Fruit fly (Drosophila melanogaster): ENCODE data around the gene Ugt36E1.
A peak's percentile ranks its signal among the peaks of the same experiment; 100 is the strongest.

Ugt36E1 gene

DNA sequence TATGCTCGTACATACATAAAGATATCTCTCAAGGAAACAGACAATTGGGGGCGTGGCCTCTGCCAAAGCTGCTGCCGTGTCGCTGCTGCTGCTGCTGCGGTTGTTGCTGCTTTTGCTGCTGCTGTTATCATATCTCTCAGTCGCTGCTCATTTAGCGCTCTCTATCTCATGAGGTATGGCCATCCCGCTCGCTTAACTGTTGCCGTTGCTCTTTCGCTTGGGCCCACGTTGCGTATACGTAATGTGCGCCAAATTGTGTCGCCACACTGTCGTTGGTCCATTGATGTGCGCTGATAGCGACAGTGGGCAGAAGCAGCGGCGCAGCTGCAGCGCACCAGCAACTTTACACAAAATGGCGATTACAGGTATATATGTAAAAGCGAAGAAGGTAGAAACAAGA is 30.1 kb upstream of the Ugt36E1 start (continued):
- no peak for TF ChIP-seq CG7928 (GFP tag; optimal IDR thresholded peaks at IDR 0.05)
- no peak for TF ChIP-seq CG2129 (GFP tag; IDR thresholded peaks at IDR 0.05; ENCODE audit: partially characterized antibody)
- TF ChIP-seq crp (GFP tag; optimal IDR thresholded peaks at IDR 0.05): no peak
- TF ChIP-seq CG4617 (GFP tag; optimal IDR thresholded peaks at IDR 0.05; ENCODE audit: borderline replicate concordance): no peak
- TF ChIP-seq abd-A (tag; optimal IDR thresholded peaks at IDR 0.05): no peak
- no peak for TF ChIP-seq eve (GFP tag; optimal IDR thresholded peaks at IDR 0.05)
- TF ChIP-seq CG2712 (tag; optimal IDR thresholded peaks at IDR 0.05): no peak
- no peak for TF ChIP-seq pita (GFP tag; optimal IDR thresholded peaks at IDR 0.05)
- no peak for TF ChIP-seq PHDP (tag; optimal IDR thresholded peaks at IDR 0.05)
- TF ChIP-seq fd64A (GFP tag; optimal IDR thresholded peaks at IDR 0.05): no peak
- TF ChIP-seq CG7745 (tag; optimal IDR thresholded peaks at IDR 0.05): no peak
- no peak for TF ChIP-seq slp2 (GFP tag; optimal IDR thresholded peaks at IDR 0.05)
- no peak for TF ChIP-seq CG1024 (GFP tag; IDR thresholded peaks at IDR 0.05)
- TF ChIP-seq Adf1 (GFP tag; IDR thresholded peaks at IDR 0.05): peak; percentile 91
- TF ChIP-seq pnt (GFP tag; optimal IDR thresholded peaks at IDR 0.05): no peak
- no peak for TF ChIP-seq kni (GFP tag; optimal IDR thresholded peaks at IDR 0.05)

DNA sequence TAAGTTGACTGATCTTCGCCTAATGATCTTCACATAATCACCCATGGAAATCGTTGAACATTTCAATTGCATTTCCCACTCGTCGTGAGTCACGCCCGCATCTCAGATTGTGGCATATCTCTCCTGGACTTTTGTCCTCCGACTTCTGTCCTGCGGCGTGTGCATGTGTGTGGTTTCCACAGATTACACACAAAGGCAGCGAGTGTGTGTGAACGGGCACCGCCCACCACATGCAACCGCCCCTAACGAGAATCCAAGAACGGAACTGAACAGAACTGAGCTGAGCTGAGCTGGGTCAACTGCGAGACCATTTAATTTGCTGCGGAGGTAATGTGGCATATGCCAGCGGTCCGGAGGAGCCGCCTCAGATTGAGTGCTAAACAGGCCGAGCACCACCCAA is 24.9 kb upstream of the Ugt36E1 start:
- no peak for TF ChIP-seq gce (GFP tag; IDR thresholded peaks at IDR 0.05)
- TF ChIP-seq jumu (GFP tag; optimal IDR thresholded peaks at IDR 0.05): no peak
- TF ChIP-seq Ssrp (tag; optimal IDR thresholded peaks at IDR 0.05): no peak
- no peak for TF ChIP-seq Pdp1 (GFP tag; optimal IDR thresholded peaks at IDR 0.05)
- no peak for TF ChIP-seq sd (tag; optimal IDR thresholded peaks at IDR 0.05)
- peak; percentile 12 for TF ChIP-seq cg (GFP tag; optimal IDR thresholded peaks at IDR 0.05)
- TF ChIP-seq CG10209 (GFP tag; optimal IDR thresholded peaks at IDR 0.05): no peak
- TF ChIP-seq CG17802 (tag; optimal IDR thresholded peaks at IDR 0.05): peak; percentile 66
- TF ChIP-seq lov (optimal IDR thresholded peaks at IDR 0.05): no peak
- 0 out of 3 replicates have a peak, but pooled peaks have one; percentile 29 for TF ChIP-seq lov (GFP tag; IDR thresholded peaks at IDR 0.05)
- peak; percentile 54 for TF ChIP-seq D (optimal IDR thresholded peaks at IDR 0.05)
- no peak for TF ChIP-seq D (GFP tag; optimal IDR thresholded peaks at IDR 0.05)
- TF ChIP-seq twi (tag; optimal IDR thresholded peaks at IDR 0.05): peak; percentile 90
- TF ChIP-seq BEAF-32 (GFP tag; optimal IDR thresholded peaks at IDR 0.05): peak; percentile 36
- TF ChIP-seq CG33557 (GFP tag; optimal IDR thresholded peaks at IDR 0.05): no peak
- peak; percentile 24 for TF ChIP-seq zen (tag; optimal IDR thresholded peaks at IDR 0.05)
- peak; percentile 15 for TF ChIP-seq gcm (GFP tag; optimal IDR thresholded peaks at IDR 0.05)
- TF ChIP-seq bowl (GFP tag; IDR thresholded peaks at IDR 0.05): no peak

dm6 chr2L:18805247-18805636 is 21.3 kb upstream of the Ugt36E1 start, which contains the start of gene CG43814:
Gene CG43814, minus strand, starts transcription at chr2L:18805347.
- TF ChIP-seq MESR4 (GFP tag; optimal IDR thresholded peaks at IDR 0.05) (no peak), br (optimal IDR thresholded peaks at IDR 0.05) (no peak), seq (GFP tag; IDR thresholded peaks at IDR 0.05) (no peak), jumu (GFP tag; optimal IDR thresholded peaks at IDR 0.05) (no peak), Dp (GFP tag; optimal IDR thresholded peaks at IDR 0.05) (no peak), Dad (GFP tag; optimal IDR thresholded peaks at IDR 0.05) (no peak), CG9876 (GFP tag; optimal IDR thresholded peaks at IDR 0.05) (no peak), klu (GFP tag; IDR thresholded peaks at IDR 0.05) (no peak), CG31388 (GFP tag; optimal IDR thresholded peaks at IDR 0.05) (no peak), CG17802 (tag; optimal IDR thresholded peaks at IDR 0.05) (no peak), CG12104 (GFP tag; optimal IDR thresholded peaks at IDR 0.05) (no peak), dysf (GFP tag; IDR thresholded peaks at IDR 0.05) (no peak), h (optimal IDR thresholded peaks at IDR 0.05) (no peak), Hr78 (GFP tag; optimal IDR thresholded peaks at IDR 0.05) (no peak), sna (GFP tag; IDR thresholded peaks at IDR 0.05; ENCODE audit: partially characterized antibody) (no peak)
